Fruit fly (Drosophila melanogaster) whole organism, embryonic: ENCODE data around the gene CG13084.
A peak's percentile ranks its signal among the peaks of the same experiment; 100 is the strongest.

Experiments
- CG10654 ChIP-seq: fragments of 200-800 bp; sonication (Bioruptor generic); optimal IDR thresholded peaks from 2 replicates; lab custom pipeline; 2016; ENCODE audit warnings: missing biosample characterization, missing genetic modification characterization
- CG12744 ChIP-seq: fragments of 200-800 bp; sonication (Bioruptor generic); optimal IDR thresholded peaks from 2 replicates; lab custom pipeline; 2016; ENCODE audit warnings: missing biosample characterization, missing genetic modification characterization
- CG13424 ChIP-seq: fragments of 200-800 bp; sonication (Bioruptor generic); optimal IDR thresholded peaks from 2 replicates; lab custom pipeline; 2019; ENCODE audit warnings: missing biosample characterization, mild to moderate bottlenecking, missing genetic modification characterization, moderate library complexity
- CG14050 ChIP-seq: fragments of 200-800 bp; sonication (Bioruptor generic); IDR thresholded peaks from 3 replicates; pipeline ENCODE4 v1.3.6; 2022; ENCODE audit warnings: missing biosample characterization, missing genetic modification characterization
- CG15073 ChIP-seq: fragments of 200-800 bp; sonication (Bioruptor generic); optimal IDR thresholded peaks from 2 replicates; lab custom pipeline; 2016; ENCODE audit warnings: missing biosample characterization, missing genetic modification characterization
- CG17359 ChIP-seq: fragments of 200-800 bp; sonication (Bioruptor generic); optimal IDR thresholded peaks from 3 replicates; lab custom pipeline; 2018; ENCODE audit warnings: missing biosample characterization, mild to moderate bottlenecking, missing genetic modification characterization, moderate library complexity
- CG17829 ChIP-seq: fragments of 200-800 bp; optimal IDR thresholded peaks from 2 replicates; lab custom pipeline; 2019; ENCODE audit warnings: missing biosample characterization, mild to moderate bottlenecking, missing genetic modification characterization, moderate library complexity
- CG18619 ChIP-seq: fragments of 200-800 bp; sonication (Bioruptor generic); optimal IDR thresholded peaks from 3 replicates; lab custom pipeline; 2017; ENCODE audit warnings: missing biosample characterization, mild to moderate bottlenecking, missing genetic modification characterization
- CG2202 ChIP-seq: fragments of 200-800 bp; sonication (Bioruptor generic); optimal IDR thresholded peaks from 2 replicates; lab custom pipeline; 2018; ENCODE audit warnings: missing biosample characterization, mild to moderate bottlenecking, missing genetic modification characterization
- CG30431 ChIP-seq: fragments of 200-800 bp; sonication (Bioruptor generic); optimal IDR thresholded peaks from 2 replicates; lab custom pipeline; 2017; ENCODE audit warnings: missing biosample characterization, missing genetic modification characterization
- CG33557 ChIP-seq: fragments of 200-800 bp; sonication (Bioruptor generic); optimal IDR thresholded peaks from 2 replicates; lab custom pipeline; 2019; ENCODE audit warnings: missing biosample characterization, mild to moderate bottlenecking, missing genetic modification characterization, moderate library complexity
- CG4820 ChIP-seq: fragments of 200-800 bp; sonication (Bioruptor generic); optimal IDR thresholded peaks from 3 replicates; lab custom pipeline; 2016; ENCODE audit warnings: missing biosample characterization, missing genetic modification characterization
- CG9797 ChIP-seq: fragments of 200-800 bp; sonication (Bioruptor generic); optimal IDR thresholded peaks from 3 replicates; lab custom pipeline; 2018; ENCODE audit warnings: missing biosample characterization, mild to moderate bottlenecking, missing genetic modification characterization
- CTCF ChIP-seq: fragments of 200-800 bp; sonication (Bioruptor generic); optimal IDR thresholded peaks from 2 replicates; lab custom pipeline; 2017; ENCODE audit warnings: missing biosample characterization, mild to moderate bottlenecking, missing genetic modification characterization, moderate library complexity
- CkIIα-i1 ChIP-seq: fragments of 200-800 bp; sonication (Bioruptor generic); IDR thresholded peaks from 2 replicates; pipeline ENCODE4 v1.3.6; 2022; ENCODE audit warnings: missing biosample characterization, missing genetic modification characterization
- D19A ChIP-seq: fragments of 200-800 bp; optimal IDR thresholded peaks from 3 replicates; lab custom pipeline; 2019; ENCODE audit warnings: missing biosample characterization, mild to moderate bottlenecking, missing genetic modification characterization, moderate library complexity
- D19B ChIP-seq: fragments of 200-800 bp; sonication (Bioruptor generic); optimal IDR thresholded peaks from 2 replicates; lab custom pipeline; 2017; ENCODE audit warnings: missing biosample characterization, mild to moderate bottlenecking, missing genetic modification characterization
- Dad ChIP-seq: fragments of 200-800 bp; sonication (Bioruptor generic); optimal IDR thresholded peaks from 3 replicates; lab custom pipeline; 2016; ENCODE audit warnings: missing biosample characterization, missing genetic modification characterization
- Fer2 ChIP-seq: fragments of 200-800 bp; sonication (Bioruptor generic); optimal IDR thresholded peaks from 2 replicates; lab custom pipeline; 2018; ENCODE audit warnings: missing biosample characterization, mild to moderate bottlenecking, missing genetic modification characterization, moderate library complexity
- Fer3 ChIP-seq: fragments of 200-800 bp; sonication (Bioruptor generic); optimal IDR thresholded peaks from 2 replicates; lab custom pipeline; 2018; ENCODE audit warnings: missing biosample characterization, mild to moderate bottlenecking, missing genetic modification characterization, moderate library complexity
- Gug ChIP-seq: fragments of 200-800 bp; sonication (Bioruptor generic); IDR thresholded peaks from 4 replicates; pipeline ENCODE4 v1.3.6; 2022; ENCODE audit warnings: missing biosample characterization, missing genetic modification characterization
- H2.0 ChIP-seq: fragments of 200-800 bp; sonication (Bioruptor generic); IDR thresholded peaks from 2 replicates; pipeline ENCODE4 v1.3.6; 2022; ENCODE audit warnings: missing biosample characterization, missing genetic modification characterization
- Hr39 ChIP-seq: fragments of >200 bp; optimal IDR thresholded peaks from 2 replicates; lab custom pipeline; 2017
- Hr51 ChIP-seq, 2 experiments: fragments of 200-800 bp; sonication (Bioruptor generic); optimal IDR thresholded peaks; 2 replicates in 1 of 2; 3 replicates in 1 of 2; lab custom pipeline; 2016 to 2018; ENCODE audit warnings: missing biosample characterization in 2 of 2, missing genetic modification characterization in 2 of 2, mild to moderate bottlenecking in 1 of 2, moderate library complexity in 1 of 2
- MTF-1 ChIP-seq: fragments of 200-800 bp; sonication (Bioruptor generic); optimal IDR thresholded peaks from 2 replicates; lab custom pipeline; 2018; ENCODE audit warnings: missing biosample characterization, mild to moderate bottlenecking, missing genetic modification characterization, borderline replicate concordance
- NC2α ChIP-seq: fragments of 200-800 bp; sonication (Bioruptor generic); optimal IDR thresholded peaks from 2 replicates; lab custom pipeline; 2016; ENCODE audit warnings: missing biosample characterization, missing genetic modification characterization
- NK7.1 ChIP-seq: fragments of 200-800 bp; sonication (Bioruptor generic); optimal IDR thresholded peaks from 3 replicates; lab custom pipeline; 2016; ENCODE audit warnings: missing biosample characterization, missing genetic modification characterization
- Opbp ChIP-seq: fragments of 200-800 bp; sonication (Bioruptor generic); IDR thresholded peaks from 3 replicates; pipeline ENCODE4 v1.3.6; 2022; ENCODE audit warnings: missing biosample characterization, missing genetic modification characterization; ENCODE audit not compliant: partially characterized antibody
- Pdp1 ChIP-seq, 2 experiments: fragments of 200-800 bp; sonication (Bioruptor generic); optimal IDR thresholded peaks; 3 replicates each; lab custom pipeline; 2016; ENCODE audit warnings: missing biosample characterization in 2 of 2, missing genetic modification characterization in 2 of 2, mild to moderate bottlenecking in 1 of 2, moderate library complexity in 1 of 2
- caup ChIP-seq: fragments of 200-800 bp; sonication (Bioruptor generic); optimal IDR thresholded peaks from 3 replicates; lab custom pipeline; 2017; ENCODE audit warnings: missing biosample characterization, mild to moderate bottlenecking, missing genetic modification characterization, moderate library complexity; ENCODE audit not compliant: severe bottlenecking
- da ChIP-seq: fragments of 200-800 bp; sonication (Bioruptor generic); optimal IDR thresholded peaks from 2 replicates; lab custom pipeline; 2016; ENCODE audit warnings: missing biosample characterization, missing genetic modification characterization
- dm ChIP-seq: fragments of 200-800 bp; sonication (Bioruptor generic); optimal IDR thresholded peaks from 3 replicates; lab custom pipeline; 2016; ENCODE audit warnings: missing biosample characterization, missing genetic modification characterization
- exex ChIP-seq: fragments of 200-800 bp; sonication (Bioruptor generic); optimal IDR thresholded peaks from 4 replicates; lab custom pipeline; 2018; ENCODE audit warnings: missing biosample characterization, mild to moderate bottlenecking, missing genetic modification characterization, moderate library complexity
- fd64A ChIP-seq: fragments of 200-800 bp; sonication (Bioruptor generic); optimal IDR thresholded peaks from 3 replicates; lab custom pipeline; 2018; ENCODE audit warnings: missing biosample characterization, mild to moderate bottlenecking, missing genetic modification characterization
- fru ChIP-seq: fragments of >200 bp; optimal IDR thresholded peaks from 2 replicates; lab custom pipeline; 2017
- gem ChIP-seq: fragments of 200-800 bp; sonication (Bioruptor generic); optimal IDR thresholded peaks from 2 replicates; lab custom pipeline; 2019; ENCODE audit warnings: missing biosample characterization, mild to moderate bottlenecking, missing genetic modification characterization, moderate library complexity
- gfzf ChIP-seq: fragments of 200-800 bp; sonication (Bioruptor generic); optimal IDR thresholded peaks from 2 replicates; lab custom pipeline; 2016; ENCODE audit warnings: missing biosample characterization, mild to moderate bottlenecking, missing genetic modification characterization, moderate library complexity
- grn ChIP-seq: fragments of 200-800 bp; sonication (Bioruptor generic); optimal IDR thresholded peaks from 3 replicates; lab custom pipeline; 2017; ENCODE audit warnings: missing biosample characterization, missing genetic modification characterization
- gsb-n ChIP-seq: fragments of 200-800 bp; sonication (Bioruptor generic); optimal IDR thresholded peaks from 3 replicates; lab custom pipeline; 2018; ENCODE audit warnings: missing biosample characterization, mild to moderate bottlenecking, missing genetic modification characterization
- jigr1 ChIP-seq: fragments of 200-800 bp; sonication (Bioruptor generic); IDR thresholded peaks from 3 replicates; pipeline ENCODE4 v1.3.6; 2022; ENCODE audit warnings: missing biosample characterization, missing genetic modification characterization
- lab ChIP-seq: fragments of 200-800 bp; sonication (Bioruptor generic); optimal IDR thresholded peaks from 3 replicates; lab custom pipeline; 2017; ENCODE audit warnings: missing biosample characterization, missing genetic modification characterization, mild to moderate bottlenecking, moderate library complexity, missing genetic modification reagents
- nom ChIP-seq: fragments of 200-800 bp; sonication (Bioruptor generic); optimal IDR thresholded peaks from 2 replicates; lab custom pipeline; 2017; ENCODE audit warnings: missing biosample characterization, missing genetic modification characterization, mild to moderate bottlenecking, moderate library complexity, missing genetic modification reagents
- odd ChIP-seq: fragments of 200-800 bp; sonication (Bioruptor generic); optimal IDR thresholded peaks from 2 replicates; lab custom pipeline; 2017; ENCODE audit warnings: missing biosample characterization, mild to moderate bottlenecking, missing genetic modification characterization
- psq ChIP-seq: fragments of 200-800 bp; sonication (Bioruptor generic); optimal IDR thresholded peaks from 2 replicates; lab custom pipeline; 2017; ENCODE audit warnings: missing biosample characterization, missing genetic modification characterization
- rib ChIP-seq: fragments of 200-800 bp; sonication (Bioruptor generic); IDR thresholded peaks from 2 replicates; pipeline ENCODE4 v1.3.6; 2022; ENCODE audit warnings: missing biosample characterization, missing genetic modification characterization
- ro ChIP-seq: fragments of 200-800 bp; sonication (Bioruptor generic); IDR thresholded peaks from 2 replicates; pipeline ENCODE4 v1.3.6; 2022; ENCODE audit warnings: missing biosample characterization, missing genetic modification characterization
- salm ChIP-seq: fragments of 200-800 bp; sonication (Bioruptor generic); optimal IDR thresholded peaks from 2 replicates; lab custom pipeline; 2018; ENCODE audit warnings: missing biosample characterization, mild to moderate bottlenecking, missing genetic modification characterization
- sd ChIP-seq: fragments of 200-800 bp; sonication (Bioruptor generic); optimal IDR thresholded peaks from 3 replicates; lab custom pipeline; 2018; ENCODE audit warnings: missing biosample characterization, mild to moderate bottlenecking, missing genetic modification characterization, moderate library complexity
- sisA ChIP-seq: fragments of 200-800 bp; sonication (Bioruptor generic); IDR thresholded peaks from 2 replicates; pipeline ENCODE4 v1.3.6; 2022; ENCODE audit warnings: missing biosample characterization, missing genetic modification characterization
- tio ChIP-seq: fragments of 200-800 bp; sonication (Bioruptor generic); optimal IDR thresholded peaks from 2 replicates; lab custom pipeline; 2017; ENCODE audit warnings: missing biosample characterization, missing genetic modification characterization, inconsistent platforms
- tna ChIP-seq: fragments of 200-800 bp; sonication (Bioruptor generic); IDR thresholded peaks from 2 replicates; pipeline ENCODE4 v1.3.6; 2022; ENCODE audit warnings: missing biosample characterization, missing genetic modification characterization; ENCODE audit not compliant: partially characterized antibody

Gene CG13084

DNA sequence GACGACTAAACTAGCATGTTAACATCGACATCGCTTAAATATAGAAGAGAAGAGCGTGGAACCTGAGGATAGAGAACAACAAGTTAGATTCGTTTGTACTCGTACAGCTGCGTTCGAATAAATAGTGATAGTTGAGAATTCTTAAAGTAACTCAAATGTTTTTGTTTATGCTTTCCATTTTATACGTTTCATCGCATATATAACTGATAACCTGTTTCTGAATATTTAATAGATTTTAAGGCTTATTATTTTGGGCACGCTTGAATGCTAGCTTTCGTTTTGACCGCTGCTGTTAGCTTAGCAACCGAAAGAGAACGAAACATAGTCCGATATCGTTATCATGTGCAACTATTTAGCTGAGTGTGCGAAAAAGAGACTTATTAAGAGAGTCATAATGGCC lies 43.6 kb downstream of the CG13084 start (continued):
- TF ChIP-seq salm (peak; percentile 89), NC2α (GFP tag; lab: Kevin White, UChicago) (peak; percentile 76), fd64A (peak; percentile 53), nom (peak; percentile 86), lab (GFP tag; lab: Kevin White, UChicago) (peak; percentile 99), caup (peak; percentile 97), NK7.1 (GFP tag; lab: Kevin White, UChicago) (peak; percentile 88), Opbp (no peak), sisA (GFP tag; lab: Robert Waterston, UW) (peak; percentile 91), CG14050 (GFP tag; lab: Robert Waterston, UW) (peak; percentile 94), Pdp1 (GFP tag; optimal IDR thresholded peaks at IDR 0.05; lab: Kevin White, UChicago) (peak; percentile 91 to 93), CG33557 (GFP tag; lab: Kevin White, UChicago) (peak; percentile 27), Hr51 (GFP tag; optimal IDR thresholded peaks at IDR 0.05; lab: Kevin White, UChicago) (peak; percentile 95), D19A (tag; lab: Kevin White, UChicago) (peak; percentile 84), gem (tag; lab: Kevin White, UChicago) (peak; percentile 97), gsb-n (tag; lab: Kevin White, UChicago) (peak; percentile 71), psq (GFP tag; lab: Kevin White, UChicago) (peak; percentile 55), CG12744 (GFP tag; lab: Kevin White, UChicago) (peak; percentile 96), CG15073 (GFP tag; lab: Kevin White, UChicago) (peak; percentile 28), CG17359 (tag; lab: Kevin White, UChicago) (peak; percentile 93), MTF-1 (peak; percentile 80), da (GFP tag; lab: Kevin White, UChicago) (peak; percentile 78), CTCF (GFP tag; lab: Kevin White, UChicago) (peak; percentile 45), gfzf (GFP tag; lab: Kevin White, UChicago) (no peak), grn (GFP tag; lab: Kevin White, UChicago) (peak; percentile 35), D19B (peak; percentile 93), tio (no peak), sd (peak; percentile 94), CG17829 (tag; lab: Kevin White, UChicago) (peak; percentile 87), fru (lab: Kevin White, UChicago) (no peak), exex (tag; lab: Kevin White, UChicago) (peak; percentile 90), CG13424 (tag; lab: Kevin White, UChicago) (peak; percentile 95), Hr39 (no peak), Fer3 (tag; lab: Kevin White, UChicago) (peak; percentile 98), CkIIα-i1 (GFP tag; lab: Robert Waterston, UW) (peak; percentile 83), odd (peak; percentile 92), CG10654 (GFP tag; lab: Kevin White, UChicago) (peak; percentile 85), Fer2 (tag; lab: Kevin White, UChicago) (peak; percentile 93), CG30431 (peak; percentile 70), H2.0 (GFP tag; lab: Robert Waterston, UW) (peak; percentile 96), tna (no peak), Dad (peak; percentile 86), Gug (GFP tag; lab: Robert Waterston, UW) (peak; percentile 93), ro (GFP tag; lab: Robert Waterston, UW) (peak; percentile 81), CG9797 (GFP tag; lab: Kevin White, UChicago) (no peak), dm (GFP tag; lab: Kevin White, UChicago) (peak; percentile 85), CG18619 (GFP tag; lab: Kevin White, UChicago) (peak; percentile 95), CG2202 (tag; lab: Kevin White, UChicago) (peak; percentile 49), jigr1 (GFP tag; lab: Robert Waterston, UW) (peak; percentile 73; the same call in 2 of the 3 replicates), rib (peak; percentile 98), CG4820 (GFP tag; lab: Kevin White, UChicago) (peak; percentile 89)
